Worm (Caenorhabditis elegans) whole organism, early embryonic: ENCODE results near the gene F16F9.4.

Experiments used
- B0310.2 ChIP-seq: sonication (generic microtip); optimal IDR thresholded peaks from 2 replicates; lab custom pipeline; 2016; ENCODE audit warnings: mild to moderate bottlenecking, missing genetic modification characterization, missing compliant biosample characterization
- F13C5.2 ChIP-seq: sonication (generic microtip); optimal IDR thresholded peaks from 2 replicates; lab custom pipeline; 2017; ENCODE audit warnings: mild to moderate bottlenecking, missing genetic modification characterization, inconsistent platforms, missing compliant biosample characterization
- ama-1 ChIP-seq: fragments of 150-350 bp; optimal IDR thresholded peaks from 2 replicates; lab custom pipeline; 2014
- ets-7 ChIP-seq: sonication (generic microtip); optimal IDR thresholded peaks from 2 replicates; lab custom pipeline; 2016; ENCODE audit warnings: missing genotype, missing genetic modification characterization, missing compliant biosample characterization
- flt-1 ChIP-seq: fragments of 200-800 bp; sonication (Bioruptor generic); IDR thresholded peaks from 2 replicates; pipeline ENCODE4 v1.3.6; 2022; ENCODE audit warnings: missing genetic modification characterization, missing compliant biosample characterization
- hmbx-1 ChIP-seq: sonication (generic microtip); optimal IDR thresholded peaks from 2 replicates; lab custom pipeline; 2016; ENCODE audit warnings: mild to moderate bottlenecking, missing genetic modification characterization, missing compliant biosample characterization
- hnd-1 ChIP-seq: sonication (generic microtip); optimal IDR thresholded peaks from 2 replicates; lab custom pipeline; 2016; ENCODE audit warnings: missing genetic modification characterization, missing compliant biosample characterization
- scrt-1 ChIP-seq: fragments of 200-800 bp; sonication (Bioruptor generic); IDR thresholded peaks from 2 replicates; pipeline ENCODE4 v1.3.6; 2022; ENCODE audit warnings: missing genetic modification characterization, missing compliant biosample characterization
- tra-4 ChIP-seq: sonication (generic microtip); optimal IDR thresholded peaks from 2 replicates; lab custom pipeline; 2017; ENCODE audit warnings: missing genetic modification characterization, missing compliant biosample characterization

- TF ChIP-seq ama-1 (lab: Kevin White, UChicago) (peak; percentile 56), hmbx-1 (no peak), hnd-1 (tag; lab: Kevin White, UChicago) (no peak), scrt-1 (GFP tag; lab: Robert Waterston, UW) (no peak), tra-4 (tag; lab: Kevin White, UChicago) (no peak), flt-1 (GFP tag; lab: Robert Waterston, UW) (no peak), F13C5.2 (tag; lab: Kevin White, UChicago) (no peak), ets-7 (tag; lab: Kevin White, UChicago) (no peak), B0310.2 (no peak)
Measured at ce11 chrX:8418382-8418781, 44.8 kb downstream of the F16F9.4 start, which contains the start of gene spp-13.
